Worm (Caenorhabditis elegans): ENCODE data around the gene acn-1.

- TF ChIP-seq zag-1 (tag; optimal IDR thresholded peaks at IDR 0.05) (no peak), sox-4 (tag; optimal IDR thresholded peaks at IDR 0.05) (no peak), aha-1 (tag; optimal IDR thresholded peaks at IDR 0.05) (no peak), blmp-1 (tag; optimal IDR thresholded peaks at IDR 0.05) (no peak)
Observed at ce11 chrX:5120196-5120595, 23.3 kb upstream of the acn-1 start.

Measured in whole organism, L1 larva.